Worm (Caenorhabditis elegans) whole organism, young adult: Measurements from ENCODE around the gene lpr-5.

Experiments
- B0035.1 ChIP-seq: sonication (generic microtip); optimal IDR thresholded peaks from 2 replicates; lab custom pipeline; 2016; ENCODE audit warnings: missing genetic modification characterization, mild to moderate bottlenecking, missing compliant biosample characterization, missing genotype, missing genetic modification reagents
- F22D6.2 ChIP-seq: sonication (generic microtip); optimal IDR thresholded peaks from 2 replicates; lab custom pipeline; 2016; ENCODE audit warnings: mild to moderate bottlenecking, missing genetic modification characterization, missing compliant biosample characterization
- F52B5.7 ChIP-seq: sonication (generic microtip); optimal IDR thresholded peaks from 2 replicates; lab custom pipeline; 2016; ENCODE audit warnings: mild to moderate bottlenecking, missing genetic modification characterization, missing compliant biosample characterization
- Y53F4B.3 ChIP-seq: fragments of 200-800 bp; sonication (Bioruptor generic); IDR thresholded peaks from 2 replicates; pipeline ENCODE4 v1.3.6; 2022; ENCODE audit warnings: missing genetic modification reagents, missing genetic modification characterization, missing compliant biosample characterization
- Y67H2A.10 ChIP-seq: fragments of 200-800 bp; sonication (Bioruptor generic); conservative IDR thresholded peaks from 2 replicates; pipeline ENCODE4 v1.3.6; 2022; ENCODE audit warnings: missing genetic modification reagents, missing genetic modification characterization, missing compliant biosample characterization
- Y79H2A.3 ChIP-seq: fragments of 200-800 bp; sonication (Bioruptor generic); conservative IDR thresholded peaks from 2 replicates; pipeline ENCODE4 v1.3.6; 2022; ENCODE audit warnings: missing genetic modification reagents, missing genetic modification characterization, missing compliant biosample characterization
- Y95B8A.8 ChIP-seq: fragments of 200-800 bp; sonication (Bioruptor generic); IDR thresholded peaks from 2 replicates; pipeline ENCODE4 v1.3.6; 2022; ENCODE audit warnings: missing genetic modification reagents, missing genetic modification characterization, missing compliant biosample characterization
- ama-1 ChIP-seq, 3 experiments: fragments of 150-350 bp in 1 of 3; sonication (generic microtip) in 2 of 3; optimal IDR thresholded peaks; 2 replicates each; lab custom pipeline; 2014 to 2018; ENCODE audit warnings: missing biosample characterization in 2 of 3, missing genetic modification characterization in 2 of 3, missing genetic modification reagents in 2 of 3
- atf-7 ChIP-seq: sonication (generic microtip); optimal IDR thresholded peaks from 2 replicates; lab custom pipeline; 2017; ENCODE audit warnings: mild to moderate bottlenecking, missing genetic modification characterization, missing compliant biosample characterization
- attf-5 ChIP-seq: fragments of 200-800 bp; sonication (Bioruptor generic); optimal IDR thresholded peaks from 2 replicates; lab custom pipeline; 2018; ENCODE audit warnings: mild to moderate bottlenecking, missing genetic modification characterization, missing compliant biosample characterization
- cebp-1 ChIP-seq, 2 experiments: fragments of 200-800 bp in 1 of 2; sonication (Bioruptor generic) in 1 of 2; sonication (generic microtip) in 1 of 2; IDR thresholded peaks in 1 of 2; optimal IDR thresholded peaks in 1 of 2; 2 replicates each; pipeline versions ENCODE4 v1.3.6 to Lab custom; 2017 to 2022; ENCODE audit warnings: missing compliant biosample characterization in 2 of 2, missing genetic modification characterization in 2 of 2, mild to moderate bottlenecking in 1 of 2, missing genetic modification reagents in 1 of 2, moderate library complexity in 1 of 2
- cebp-2 ChIP-seq: fragments of 200-800 bp; sonication (Bioruptor generic); IDR thresholded peaks from 2 replicates; pipeline ENCODE4 v1.3.6; 2022; ENCODE audit warnings: missing genetic modification characterization, missing compliant biosample characterization
- ceh-100 ChIP-seq: fragments of 200-800 bp; sonication (Bioruptor generic); IDR thresholded peaks from 2 replicates; pipeline ENCODE4 v1.3.6; 2022; ENCODE audit warnings: missing genetic modification reagents, missing genetic modification characterization, missing compliant biosample characterization
- ceh-27 ChIP-seq: fragments of 200-800 bp; sonication (Bioruptor generic); optimal IDR thresholded peaks from 2 replicates; lab custom pipeline; 2018; ENCODE audit warnings: mild to moderate bottlenecking, missing genetic modification characterization, moderate library complexity, missing compliant biosample characterization
- ceh-79 ChIP-seq: sonication (generic microtip); optimal IDR thresholded peaks from 2 replicates; lab custom pipeline; 2017; ENCODE audit warnings: mild to moderate bottlenecking, missing genetic modification characterization, missing compliant biosample characterization
- ceh-91 ChIP-seq: fragments of 200-800 bp; sonication (Bioruptor generic); IDR thresholded peaks from 2 replicates; pipeline ENCODE4 v1.3.6; 2022; ENCODE audit warnings: missing genetic modification reagents, missing genetic modification characterization, missing compliant biosample characterization
- egl-44 ChIP-seq: fragments of 200-800 bp; sonication (Bioruptor generic); IDR thresholded peaks from 2 replicates; pipeline ENCODE4 v1.3.6; 2022; ENCODE audit warnings: missing genetic modification reagents, missing genetic modification characterization, missing compliant biosample characterization
- ekl-4 ChIP-seq: fragments of 200-800 bp; sonication (Bioruptor generic); IDR thresholded peaks from 2 replicates; pipeline ENCODE4 v1.3.6; 2022; ENCODE audit warnings: missing genetic modification reagents, missing genetic modification characterization, missing compliant biosample characterization
- him-1 ChIP-seq: sonication (generic microtip); optimal IDR thresholded peaks from 2 replicates; lab custom pipeline; 2016; ENCODE audit warnings: missing genotype, missing genetic modification reagents, missing genetic modification characterization, missing compliant biosample characterization
- hlh-26 ChIP-seq: fragments of 200-800 bp; sonication (Bioruptor generic); conservative IDR thresholded peaks from 2 replicates; pipeline ENCODE4 v1.3.6; 2022; ENCODE audit warnings: missing genetic modification reagents, missing genetic modification characterization, missing compliant biosample characterization
- hmg-1.2 ChIP-seq: fragments of 200-800 bp; sonication (Bioruptor generic); IDR thresholded peaks from 2 replicates; pipeline ENCODE4 v1.3.6; 2022; ENCODE audit warnings: missing genetic modification reagents, missing genetic modification characterization, missing compliant biosample characterization
- hmg-20 ChIP-seq: fragments of 200-800 bp; sonication (Bioruptor generic); IDR thresholded peaks from 2 replicates; pipeline ENCODE4 v1.3.6; 2022; ENCODE audit warnings: missing genetic modification reagents, missing genetic modification characterization, missing compliant biosample characterization
- lin-35 ChIP-seq, 3 experiments: fragments of 150-350 bp in 2 of 3; sonication (generic microtip) in 1 of 3; optimal IDR thresholded peaks; 2 replicates each; lab custom pipeline; 2014 to 2018; ENCODE audit warnings: missing biosample characterization in 3 of 3, missing genetic modification characterization in 3 of 3, missing genetic modification reagents in 3 of 3
- madf-10 ChIP-seq: sonication (generic microtip); optimal IDR thresholded peaks from 2 replicates; lab custom pipeline; 2016; ENCODE audit warnings: mild to moderate bottlenecking, missing genetic modification characterization, missing compliant biosample characterization
- madf-6 ChIP-seq: fragments of 200-800 bp; sonication (Bioruptor generic); IDR thresholded peaks from 2 replicates; pipeline ENCODE4 v1.3.6; 2022; ENCODE audit warnings: missing genetic modification reagents, missing genetic modification characterization, missing compliant biosample characterization
- madf-8 ChIP-seq: fragments of 200-800 bp; sonication (Bioruptor generic); conservative IDR thresholded peaks from 2 replicates; pipeline ENCODE4 v1.3.6; 2022; ENCODE audit warnings: missing genetic modification reagents, missing genetic modification characterization, missing compliant biosample characterization
- mxl-1 ChIP-seq: sonication (generic microtip); optimal IDR thresholded peaks from 2 replicates; lab custom pipeline; 2016; ENCODE audit warnings: missing genetic modification characterization, missing compliant biosample characterization
- nfya-2 ChIP-seq: fragments of 200-800 bp; sonication (Bioruptor generic); IDR thresholded peaks from 2 replicates; pipeline ENCODE4 v1.3.6; 2022; ENCODE audit warnings: missing genetic modification reagents, missing genetic modification characterization, missing compliant biosample characterization
- nhr-120 ChIP-seq: fragments of 200-800 bp; sonication (Bioruptor generic); IDR thresholded peaks from 2 replicates; pipeline ENCODE4 v1.3.6; 2022; ENCODE audit warnings: missing genetic modification characterization, missing compliant biosample characterization
- rec-8 ChIP-seq, 2 experiments: sonication (generic microtip); optimal IDR thresholded peaks; 2 replicates each; lab custom pipeline; 2016; ENCODE audit warnings: mild to moderate bottlenecking in 2 of 2, missing genetic modification characterization in 2 of 2, missing genetic modification reagents in 2 of 2, missing genotype in 2 of 2, missing biosample characterization in 1 of 2, missing compliant biosample characterization in 1 of 2, moderate library complexity in 1 of 2
- repo-1 ChIP-seq: sonication (generic microtip); optimal IDR thresholded peaks from 2 replicates; lab custom pipeline; 2017; ENCODE audit warnings: mild to moderate bottlenecking, missing genetic modification characterization, missing compliant biosample characterization
- rpc-1 ChIP-seq, 2 experiments: fragments of 150-350 bp in 1 of 2; sonication (generic microtip) in 1 of 2; optimal IDR thresholded peaks; 2 replicates each; lab custom pipeline; 2014 to 2018; ENCODE audit warnings: missing biosample characterization in 1 of 2, missing genetic modification characterization in 1 of 2, missing genetic modification reagents in 1 of 2, missing genotype in 1 of 2
- sea-2 ChIP-seq: fragments of 200-800 bp; sonication (Bioruptor generic); IDR thresholded peaks from 2 replicates; pipeline ENCODE4 v1.3.6; 2022; ENCODE audit warnings: missing genetic modification characterization, missing compliant biosample characterization
- snpc-1.1 ChIP-seq: sonication (generic microtip); optimal IDR thresholded peaks from 2 replicates; lab custom pipeline; 2017; ENCODE audit warnings: missing genetic modification characterization, mild to moderate bottlenecking, missing compliant biosample characterization, antibody characterized with exemption, moderate library complexity, missing genotype, missing genetic modification reagents; ENCODE audit not compliant: insufficient read depth
- snpc-1.3 ChIP-seq: sonication (generic microtip); optimal IDR thresholded peaks from 2 replicates; lab custom pipeline; 2017; ENCODE audit warnings: missing genetic modification characterization, mild to moderate bottlenecking, missing compliant biosample characterization, antibody characterized with exemption, moderate library complexity, missing genotype, missing genetic modification reagents; ENCODE audit not compliant: insufficient read depth
- snpc-4 ChIP-seq, 5 experiments: fragments of 150-350 bp in 1 of 5; sonication (generic microtip) in 4 of 5; optimal IDR thresholded peaks; 2 replicates each; lab custom pipeline; 2014 to 2018; ENCODE audit warnings: missing genetic modification characterization in 5 of 5, missing biosample characterization in 3 of 5, antibody characterized with exemption in 2 of 5, mild to moderate bottlenecking in 2 of 5, missing compliant biosample characterization in 2 of 5, missing genotype in 2 of 5, moderate library complexity in 2 of 5, missing genetic modification reagents in 1 of 5
- unc-62 ChIP-seq: fragments of 150-350 bp; optimal IDR thresholded peaks from 2 replicates; lab custom pipeline; 2014; ENCODE audit warnings: missing biosample characterization, missing genetic modification reagents, missing genetic modification characterization
- zim-3 ChIP-seq: sonication (generic microtip); optimal IDR thresholded peaks from 2 replicates; lab custom pipeline; 2017; ENCODE audit warnings: mild to moderate bottlenecking, missing genetic modification characterization, moderate library complexity, missing compliant biosample characterization
- ztf-25 ChIP-seq: fragments of 200-800 bp; sonication (Bioruptor generic); IDR thresholded peaks from 2 replicates; pipeline ENCODE4 v1.3.6; 2022; ENCODE audit warnings: missing genetic modification reagents, missing genetic modification characterization, missing compliant biosample characterization
- ztf-3 ChIP-seq: fragments of 200-800 bp; sonication (Bioruptor generic); optimal IDR thresholded peaks from 2 replicates; lab custom pipeline; 2018; ENCODE audit warnings: mild to moderate bottlenecking, missing genetic modification characterization, missing compliant biosample characterization

lpr-5 gene

DNA sequence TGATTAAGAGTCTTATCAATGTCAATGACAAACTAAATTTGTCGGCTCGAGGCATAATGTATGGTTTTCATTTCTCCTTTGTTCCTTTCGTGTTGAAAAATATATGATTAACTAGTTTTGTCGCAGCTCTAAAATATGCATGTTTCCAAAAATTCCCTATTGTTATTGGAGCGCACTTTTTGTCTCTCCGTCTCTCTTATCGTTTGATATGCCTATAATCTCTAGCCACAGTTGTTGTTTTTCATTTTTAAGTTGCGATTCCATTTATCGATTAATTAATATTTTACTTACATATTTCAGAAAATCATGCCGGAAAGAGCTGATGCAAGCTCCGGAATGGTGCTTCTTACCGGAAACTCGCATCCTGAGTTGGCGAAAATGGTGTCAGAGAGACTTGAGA, 11.4 kb downstream of the lpr-5 start, which contains the start of gene W04G3.5:
Gene W04G3.5, plus strand, starts transcription at position 301 of the 400 bp plus-strand sequence.
- no peak for TF ChIP-seq hmg-1.2 (GFP tag; lab: Robert Waterston, UW)
- no peak for TF ChIP-seq mxl-1 (tag; lab: Kevin White, UChicago)
- TF ChIP-seq ztf-3 (GFP tag; lab: Kevin White, UChicago): no peak
- TF ChIP-seq him-1 (tag; lab: Kevin White, UChicago): no peak
- TF ChIP-seq nfya-2: no peak
- no peak for TF ChIP-seq hlh-26
- TF ChIP-seq ztf-25 (GFP tag; lab: Robert Waterston, UW): no peak
- no peak for TF ChIP-seq B0035.1 (tag; lab: Kevin White, UChicago)
- no peak for TF ChIP-seq Y95B8A.8 (GFP tag; lab: Robert Waterston, UW)
- TF ChIP-seq ceh-91 (GFP tag; lab: Robert Waterston, UW): no peak
- TF ChIP-seq egl-44 (GFP tag; lab: Robert Waterston, UW): no peak
- TF ChIP-seq lin-35 (GFP tag; optimal IDR thresholded peaks at IDR 0.05; lab: Kevin White, UChicago): no peak
- no peak for TF ChIP-seq cebp-1 (GFP tag; IDR thresholded peaks at IDR 0.05; lab: Robert Waterston, UW)
- TF ChIP-seq cebp-1 (tag; optimal IDR thresholded peaks at IDR 0.05; lab: Kevin White, UChicago): no peak
- no peak for TF ChIP-seq hmg-20 (GFP tag; lab: Robert Waterston, UW)
- no peak for TF ChIP-seq unc-62 (GFP tag; lab: Kevin White, UChicago)

- TF ChIP-seq sea-2 (GFP tag; lab: Robert Waterston, UW): no peak
- TF ChIP-seq repo-1: no peak
- TF ChIP-seq lin-35 (GFP tag; optimal IDR thresholded peaks at IDR 0.05; lab: Kevin White, UChicago): no peak
- no peak for TF ChIP-seq rec-8 (tag; optimal IDR thresholded peaks at IDR 0.05; lab: Kevin White, UChicago)
- no peak for TF ChIP-seq cebp-2 (GFP tag; lab: Robert Waterston, UW)
- TF ChIP-seq ceh-100 (GFP tag; lab: Robert Waterston, UW): no peak
- TF ChIP-seq ceh-27 (GFP tag; lab: Kevin White, UChicago): no peak
- no peak for TF ChIP-seq snpc-1.1 (tag; lab: Kevin White, UChicago)
- TF ChIP-seq Y67H2A.10 (GFP tag; lab: Robert Waterston, UW): no peak
- no peak for TF ChIP-seq B0035.1 (tag; lab: Kevin White, UChicago)
These were observed 14.6 kb downstream of the lpr-5 start, which contains the start of gene W04G3.12 for ce11 chrX:11076491-11076890. Gene W04G3.12 (minus strand): TSS chrX:11076801.

DNA sequence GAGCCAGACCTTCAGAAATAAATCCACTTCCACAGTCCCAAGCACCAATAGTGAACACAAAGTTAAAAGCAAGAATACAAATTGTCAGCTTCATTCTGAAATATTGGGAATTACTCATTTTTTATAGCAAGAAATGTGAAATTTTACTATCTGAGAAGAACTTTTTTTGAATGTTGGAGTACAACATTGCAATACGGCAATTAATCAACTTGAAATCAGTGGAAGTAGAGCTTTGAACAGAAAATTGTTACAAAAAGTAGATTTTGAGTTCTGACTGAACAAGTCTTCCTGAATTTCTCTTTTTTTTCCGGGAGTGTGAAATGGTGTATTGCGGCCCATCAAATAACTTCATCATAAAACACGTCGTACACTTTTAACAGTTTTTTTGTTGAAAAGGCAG, 16.2 kb downstream of the lpr-5 start, which contains the start of gene W04G3.10:
Gene W04G3.10, minus strand, starts transcription at position 101 of the 400 bp plus-strand sequence.
- TF ChIP-seq madf-8 (GFP tag; lab: Robert Waterston, UW): no peak
- TF ChIP-seq madf-10: no peak
- TF ChIP-seq atf-7 (tag; lab: Kevin White, UChicago): no peak
- TF ChIP-seq ceh-79 (tag; lab: Kevin White, UChicago): no peak
- no peak for TF ChIP-seq zim-3 (tag; lab: Kevin White, UChicago)
- no peak for TF ChIP-seq nhr-120
- TF ChIP-seq snpc-4 (GFP tag; optimal IDR thresholded peaks at IDR 0.05; lab: Kevin White, UChicago): no peak
- no peak for TF ChIP-seq snpc-4 (tag; optimal IDR thresholded peaks at IDR 0.05; lab: Kevin White, UChicago)
- no peak for TF ChIP-seq snpc-1.1 (tag; lab: Kevin White, UChicago)
- TF ChIP-seq snpc-1.3 (tag; lab: Kevin White, UChicago): no peak
- TF ChIP-seq Y79H2A.3: no peak
- TF ChIP-seq F52B5.7 (tag; lab: Kevin White, UChicago): no peak
- no peak for TF ChIP-seq Y53F4B.3 (GFP tag; lab: Robert Waterston, UW)
- TF ChIP-seq ekl-4: no peak
- TF ChIP-seq attf-5: no peak
- no peak for TF ChIP-seq F22D6.2 (tag; lab: Kevin White, UChicago)
- TF ChIP-seq rpc-1 (optimal IDR thresholded peaks at IDR 0.05; lab: Kevin White, UChicago): no peak
- TF ChIP-seq rpc-1 (tag; optimal IDR thresholded peaks at IDR 0.05; lab: Kevin White, UChicago): no peak
- TF ChIP-seq ama-1 (optimal IDR thresholded peaks at IDR 0.05; lab: Kevin White, UChicago): no peak
- no peak for TF ChIP-seq ama-1 (GFP tag; optimal IDR thresholded peaks at IDR 0.05; lab: Kevin White, UChicago)
- TF ChIP-seq madf-6 (GFP tag; lab: Robert Waterston, UW): no peak
- TF ChIP-seq, all 124 proteins: peak for 0
